Worm (Caenorhabditis elegans): ENCODE measurements around the gene srw-39.

DNA sequence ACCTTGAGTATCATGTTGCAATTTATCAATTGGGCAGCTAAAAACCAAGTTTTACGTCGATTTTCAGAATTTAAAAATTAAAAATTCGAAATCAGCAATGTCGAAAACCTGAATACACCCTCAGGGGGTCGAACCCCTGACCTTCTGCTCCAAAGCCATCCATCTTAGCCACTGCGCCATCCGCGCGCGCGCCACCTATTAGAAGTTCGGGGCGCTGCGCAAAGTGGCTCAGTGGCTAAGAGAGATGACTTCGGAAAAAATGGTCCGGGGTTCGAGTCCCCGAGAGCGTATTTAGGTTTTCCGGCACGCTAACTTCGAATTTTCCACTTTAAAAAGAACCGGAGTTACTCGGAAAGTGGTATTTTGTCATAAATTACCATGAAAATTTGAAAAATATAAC lies 47.4 kb downstream of the srw-39 start:
- TF ChIP-seq ama-1 (optimal IDR thresholded peaks at IDR 0.05) (no peak), dmd-4 (tag; optimal IDR thresholded peaks at IDR 0.05; ENCODE audit: borderline replicate concordance) (no peak), nhr-11 (tag; optimal IDR thresholded peaks at IDR 0.05) (no peak), unc-55 (GFP tag; optimal IDR thresholded peaks at IDR 0.05) (no peak), ceh-48 (tag; optimal IDR thresholded peaks at IDR 0.05) (no peak), ahr-1 (tag; optimal IDR thresholded peaks at IDR 0.05) (no peak), ceh-14 (tag; optimal IDR thresholded peaks at IDR 0.05) (no peak), unc-86 (tag; optimal IDR thresholded peaks at IDR 0.05) (no peak), nfya-1 (tag; optimal IDR thresholded peaks at IDR 0.05) (no peak), pqm-1 (tag; optimal IDR thresholded peaks at IDR 0.05) (no peak)
